Worm (Caenorhabditis elegans) whole organism, early embryonic: ENCODE results near the gene srx-136.

Source experiments
- B0310.2 ChIP-seq: sonication (generic microtip); optimal IDR thresholded peaks from 2 replicates; lab custom pipeline; 2016; ENCODE audit warnings: mild to moderate bottlenecking, missing genetic modification characterization, missing compliant biosample characterization
- ama-1 ChIP-seq: fragments of 150-350 bp; optimal IDR thresholded peaks from 2 replicates; lab custom pipeline; 2014
- ceh-13 ChIP-seq: fragments of 200-800 bp; sonication (Bioruptor generic); optimal IDR thresholded peaks from 2 replicates; lab custom pipeline; 2018; ENCODE audit warnings: mild to moderate bottlenecking, missing genetic modification characterization, missing compliant biosample characterization
- ceh-36 ChIP-seq: sonication (generic microtip); optimal IDR thresholded peaks from 2 replicates; lab custom pipeline; 2016; ENCODE audit warnings: missing genetic modification characterization, inconsistent platforms, missing compliant biosample characterization
- hmg-4 ChIP-seq: fragments of 200-800 bp; sonication (Bioruptor generic); optimal IDR thresholded peaks from 2 replicates; lab custom pipeline; 2018; ENCODE audit warnings: mild to moderate bottlenecking, missing genetic modification characterization, missing compliant biosample characterization
- hnd-1 ChIP-seq: sonication (generic microtip); optimal IDR thresholded peaks from 2 replicates; lab custom pipeline; 2016; ENCODE audit warnings: missing genetic modification characterization, missing compliant biosample characterization
- pes-1 ChIP-seq: fragments of 200-800 bp; sonication (Bioruptor generic); IDR thresholded peaks from 2 replicates; pipeline ENCODE4 v1.3.6; 2022; ENCODE audit warnings: missing genetic modification reagents, missing genetic modification characterization, missing compliant biosample characterization
- scrt-1 ChIP-seq: fragments of 200-800 bp; sonication (Bioruptor generic); IDR thresholded peaks from 2 replicates; pipeline ENCODE4 v1.3.6; 2022; ENCODE audit warnings: missing genetic modification characterization, missing compliant biosample characterization
- sea-1 ChIP-seq: fragments of 200-800 bp; sonication (Bioruptor generic); conservative IDR thresholded peaks from 2 replicates; pipeline ENCODE4 v1.3.6; 2022; ENCODE audit warnings: missing genetic modification characterization, missing compliant biosample characterization
- tbx-11 ChIP-seq: fragments of 200-800 bp; sonication (Bioruptor generic); IDR thresholded peaks from 2 replicates; pipeline ENCODE4 v1.3.6; 2022; ENCODE audit warnings: missing genetic modification characterization, missing compliant biosample characterization
- tra-4 ChIP-seq: sonication (generic microtip); optimal IDR thresholded peaks from 2 replicates; lab custom pipeline; 2017; ENCODE audit warnings: missing genetic modification characterization, missing compliant biosample characterization

DNA sequence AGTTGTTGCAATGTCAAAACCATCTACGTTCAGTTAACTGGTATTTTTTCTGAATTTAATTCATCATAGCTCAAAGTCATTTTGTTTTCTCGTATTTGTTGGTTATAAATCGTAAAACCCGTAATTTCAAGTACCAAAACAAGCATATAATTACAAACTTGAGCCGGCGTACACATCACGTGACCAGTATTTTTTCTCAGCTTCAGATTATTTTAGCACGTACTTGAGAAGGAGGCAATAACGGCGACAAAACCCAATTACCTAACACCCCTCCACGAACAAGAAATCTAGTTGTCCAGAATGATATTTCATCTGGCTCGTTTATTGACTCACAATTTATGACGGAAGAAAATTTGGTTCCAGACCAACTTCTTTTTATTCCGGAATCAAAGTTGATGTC lies 1.7 kb downstream of the srx-136 start, which contains the start of gene srx-135:
- TF ChIP-seq sea-1 (no peak), ama-1 (lab: Kevin White, UChicago) (no peak), B0310.2 (no peak), tra-4 (tag; lab: Kevin White, UChicago) (no peak), ceh-36 (tag; lab: Kevin White, UChicago) (no peak), hmg-4 (GFP tag; lab: Kevin White, UChicago) (no peak), tbx-11 (GFP tag; lab: Robert Waterston, UW) (no peak), scrt-1 (GFP tag; lab: Robert Waterston, UW) (no peak), ceh-13 (no peak), hnd-1 (no peak), pes-1 (no peak)
